Fruit fly (Drosophila melanogaster) whole organism, embryonic: ENCODE results near the gene CG13059.

ENCODE experiments used
- Atf6 ChIP-seq: fragments of 200-800 bp; sonication (Bioruptor generic); IDR thresholded peaks from 2 replicates; pipeline ENCODE4 v1.3.6; 2022; ENCODE audit warnings: missing biosample characterization, missing genetic modification characterization
- CG13624 ChIP-seq: fragments of 200-800 bp; sonication (Bioruptor generic); optimal IDR thresholded peaks from 2 replicates; lab custom pipeline; 2016; ENCODE audit warnings: missing biosample characterization, missing genetic modification characterization
- CG2116 ChIP-seq: fragments of 200-800 bp; sonication (Bioruptor generic); optimal IDR thresholded peaks from 3 replicates; lab custom pipeline; 2018; ENCODE audit warnings: missing biosample characterization, mild to moderate bottlenecking, missing genetic modification characterization
- CG31388 ChIP-seq: fragments of 200-800 bp; sonication (Bioruptor generic); optimal IDR thresholded peaks from 2 replicates; lab custom pipeline; 2016; ENCODE audit warnings: missing biosample characterization, missing genetic modification characterization
- CG4282 ChIP-seq: fragments of 200-800 bp; sonication (Bioruptor generic); optimal IDR thresholded peaks from 2 replicates; lab custom pipeline; 2016; ENCODE audit warnings: missing biosample characterization, missing genetic modification characterization
- CG8478 ChIP-seq: fragments of >200 bp; optimal IDR thresholded peaks from 2 replicates; lab custom pipeline; 2018
- Deaf1 ChIP-seq: fragments of 200-800 bp; optimal IDR thresholded peaks from 3 replicates; lab custom pipeline; 2019; ENCODE audit warnings: missing biosample characterization, mild to moderate bottlenecking, missing genetic modification characterization, moderate library complexity
- Drgx ChIP-seq: fragments of 200-800 bp; sonication (Bioruptor generic); IDR thresholded peaks from 2 replicates; pipeline ENCODE4 v1.3.6; 2022; ENCODE audit warnings: missing biosample characterization, missing genetic modification characterization
- E2f1 ChIP-seq: fragments of 200-800 bp; sonication (Bioruptor generic); IDR thresholded peaks from 2 replicates; pipeline ENCODE4 v1.3.6; 2022; ENCODE audit warnings: missing biosample characterization, missing genetic modification characterization
- ab ChIP-seq: fragments of 200-800 bp; sonication (Bioruptor generic); optimal IDR thresholded peaks from 2 replicates; lab custom pipeline; 2016; ENCODE audit warnings: missing biosample characterization, missing genetic modification characterization
- cwo ChIP-seq: fragments of 200-800 bp; sonication (Bioruptor generic); optimal IDR thresholded peaks from 3 replicates; lab custom pipeline; 2017; ENCODE audit warnings: missing biosample characterization, missing genetic modification characterization, mild to moderate bottlenecking, moderate library complexity, missing genetic modification reagents
- dmrt11E ChIP-seq: fragments of 200-800 bp; sonication (Bioruptor generic); optimal IDR thresholded peaks from 3 replicates; lab custom pipeline; 2018; ENCODE audit warnings: missing biosample characterization, mild to moderate bottlenecking, missing genetic modification characterization, moderate library complexity
- esg ChIP-seq: fragments of 200-800 bp; sonication (Bioruptor generic); conservative IDR thresholded peaks from 2 replicates; pipeline ENCODE4 v1.3.6; 2022; ENCODE audit warnings: missing biosample characterization, missing genetic modification characterization
- sd ChIP-seq: fragments of 200-800 bp; sonication (Bioruptor generic); optimal IDR thresholded peaks from 3 replicates; lab custom pipeline; 2018; ENCODE audit warnings: missing biosample characterization, mild to moderate bottlenecking, missing genetic modification characterization, moderate library complexity

- TF ChIP-seq CG2116 (GFP tag; lab: Kevin White, UChicago), result no peak
- TF ChIP-seq esg, result no peak
- no peak for TF ChIP-seq CG31388 (GFP tag; lab: Kevin White, UChicago)
- TF ChIP-seq ab (GFP tag; lab: Kevin White, UChicago), result no peak
- no peak for TF ChIP-seq CG4282
- no peak for TF ChIP-seq CG13624 (GFP tag; lab: Kevin White, UChicago)
- no peak for TF ChIP-seq cwo (GFP tag; lab: Kevin White, UChicago)
- TF ChIP-seq Atf6 (GFP tag; lab: Robert Waterston, UW), result no peak
- TF ChIP-seq CG8478 (lab: Kevin White, UChicago), result no peak
- no peak for TF ChIP-seq Deaf1 (tag; lab: Kevin White, UChicago)
- no peak for TF ChIP-seq E2f1 (GFP tag; lab: Robert Waterston, UW)
- no peak for TF ChIP-seq dmrt11E
- TF ChIP-seq sd (tag; lab: Kevin White, UChicago), result no peak
- TF ChIP-seq Drgx (GFP tag; lab: Robert Waterston, UW), result no peak
These were observed 6.0 kb downstream of the CG13059 start, which contains the start of gene CG33061 for dm6 chr3L:16329495-16329894.
